Fruit fly (Drosophila melanogaster): ENCODE measurements around the gene Hsc20.

Gene Hsc20

DNA sequence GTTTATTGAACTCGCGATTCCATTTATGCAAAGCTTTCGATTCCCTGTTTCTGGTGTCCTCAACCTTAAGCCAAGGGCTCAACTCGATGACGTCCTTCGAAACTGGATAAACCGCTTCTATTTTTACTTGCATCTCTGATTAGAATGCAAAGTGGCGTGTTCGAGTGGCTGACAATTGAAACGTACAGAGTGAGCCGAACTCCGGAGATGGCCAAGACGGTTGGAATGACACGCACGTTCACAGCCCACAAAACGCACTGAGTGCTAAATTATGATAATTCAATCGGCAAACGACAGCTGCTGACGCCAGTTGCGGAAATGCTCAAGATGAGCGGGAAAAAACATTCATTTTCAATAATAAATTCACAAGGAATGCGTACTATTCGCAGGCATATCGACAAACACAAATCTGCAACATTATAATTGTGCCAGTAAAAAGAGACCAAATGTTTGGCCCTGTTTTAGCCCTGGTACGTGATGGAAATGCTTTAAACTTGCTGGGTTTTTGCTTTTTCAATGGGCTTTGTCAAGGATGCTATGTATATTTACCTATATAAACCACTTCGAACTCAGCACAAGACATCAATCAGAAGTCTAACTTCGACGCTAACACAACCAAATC lies 39.5 kb downstream of the Hsc20 start, which contains the start of gene CG13066:
TSS of gene CG13066 (plus strand) at position 572 of the 622 bp plus-strand sequence.
- TF ChIP-seq CTCF (optimal IDR thresholded peaks at IDR 0.05) (no peak), CG8478 (optimal IDR thresholded peaks at IDR 0.05) (no peak)

DNA sequence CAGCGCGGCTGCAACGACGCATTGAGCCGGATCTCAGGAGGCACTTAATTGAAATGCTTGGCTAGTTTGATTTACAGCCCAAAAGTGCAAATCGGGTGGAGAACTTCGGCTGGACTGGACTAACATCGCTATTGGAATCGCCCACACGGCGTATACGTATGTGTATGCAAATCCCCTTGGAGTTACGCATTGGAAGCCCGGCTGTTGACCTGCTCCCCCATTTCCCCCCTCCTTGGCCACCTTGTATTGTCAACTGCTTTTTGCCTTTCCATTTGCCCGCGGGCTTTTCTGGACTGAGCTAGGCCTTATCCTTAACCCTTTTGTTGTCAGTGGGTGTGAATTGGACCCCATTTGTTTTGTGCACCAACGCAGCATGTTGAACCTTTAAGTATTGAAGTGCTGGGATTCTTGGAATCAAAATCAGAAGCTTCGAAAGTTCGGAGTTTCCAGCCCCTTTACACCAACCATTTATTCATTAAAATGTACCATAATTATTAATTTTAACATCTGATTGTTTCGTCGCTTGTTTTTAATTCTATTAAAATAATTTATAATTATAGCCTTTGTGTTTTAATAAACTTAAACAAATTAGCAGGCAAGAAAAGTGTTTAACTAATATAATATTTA lies 42.6 kb downstream of the Hsc20 start:
- TF ChIP-seq CTCF (optimal IDR thresholded peaks at IDR 0.05) (no peak), CG8478 (optimal IDR thresholded peaks at IDR 0.05) (no peak)

DNA sequence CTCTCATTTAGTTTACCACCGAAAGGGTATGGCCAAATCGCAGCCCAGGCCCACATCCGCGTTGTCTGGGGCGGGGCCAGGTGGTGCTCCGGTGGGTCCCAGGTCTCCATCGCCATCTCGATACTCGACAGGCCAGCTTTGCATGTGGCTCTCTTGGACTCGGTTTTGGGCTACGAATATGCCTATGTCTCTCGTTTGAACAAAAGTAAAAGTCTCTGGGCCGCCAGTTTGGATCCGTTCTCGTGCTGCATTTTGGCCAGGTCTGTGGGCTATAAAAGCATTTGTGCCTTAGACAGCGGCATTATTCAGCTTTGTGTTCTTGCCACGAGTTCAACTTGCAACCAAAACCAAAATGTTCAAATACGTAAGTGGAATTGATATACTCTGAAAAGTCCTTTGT lies 44.2 kb downstream of the Hsc20 start, which contains the start of gene CG13065:
TSS of gene CG13065 (plus strand) at position 301 of the 400 bp plus-strand sequence.
- TF ChIP-seq CTCF (optimal IDR thresholded peaks at IDR 0.05) (no peak), CG8478 (optimal IDR thresholded peaks at IDR 0.05) (no peak)

DNA sequence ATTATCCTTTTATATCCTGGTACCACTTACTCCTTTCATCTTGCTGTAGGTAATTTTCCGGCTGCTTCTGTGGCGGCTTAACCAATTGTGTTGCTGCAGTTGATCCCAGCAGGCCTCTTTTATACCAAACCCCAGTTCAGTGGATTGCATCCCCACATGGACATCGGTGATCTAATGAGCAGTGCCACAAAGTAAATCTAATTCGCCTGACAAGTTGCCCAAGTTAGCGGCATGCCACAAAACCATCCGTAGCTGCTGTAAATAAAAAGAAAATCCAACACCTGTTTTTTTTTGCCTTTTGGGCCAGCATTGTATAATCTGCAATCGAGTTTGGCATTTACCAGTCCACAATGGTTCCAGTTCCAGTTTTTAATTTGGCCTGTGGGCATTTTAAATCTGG lies 46.2 kb downstream of the Hsc20 start, which contains the start of gene CG13050:
TSS of gene CG13050 (minus strand) at position 101 of the 400 bp plus-strand sequence.
- TF ChIP-seq CTCF (optimal IDR thresholded peaks at IDR 0.05) (no peak), CG8478 (optimal IDR thresholded peaks at IDR 0.05) (no peak)

DNA sequence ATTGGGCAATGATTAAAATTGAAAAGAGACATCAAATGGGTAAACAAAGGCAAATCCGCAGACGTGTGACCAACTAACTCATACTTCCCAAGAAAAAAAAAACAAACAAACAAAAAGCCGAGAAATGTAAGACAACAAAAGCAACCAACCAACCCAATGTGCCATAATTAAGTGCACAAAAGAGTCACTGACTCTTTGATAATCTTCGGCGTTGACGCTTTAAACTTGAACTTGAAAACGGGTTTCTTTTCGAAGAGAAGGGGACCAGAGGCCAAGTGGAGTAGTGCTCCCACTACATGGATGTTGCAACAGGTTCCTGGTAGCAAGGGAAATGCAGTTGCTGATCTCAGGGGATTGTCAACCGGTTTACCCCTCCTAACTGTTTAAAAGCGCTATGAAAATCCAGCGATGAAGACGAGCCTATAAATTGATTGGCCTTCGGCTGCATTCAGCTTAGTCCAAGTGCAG lies 47.1 kb downstream of the Hsc20 start, which contains the start of gene CG13064:
TSS of gene CG13064 (plus strand) at position 418 of the 468 bp plus-strand sequence.
- no peak for TF ChIP-seq CG8478 (optimal IDR thresholded peaks at IDR 0.05)
- no peak for TF ChIP-seq CTCF (optimal IDR thresholded peaks at IDR 0.05)

DNA sequence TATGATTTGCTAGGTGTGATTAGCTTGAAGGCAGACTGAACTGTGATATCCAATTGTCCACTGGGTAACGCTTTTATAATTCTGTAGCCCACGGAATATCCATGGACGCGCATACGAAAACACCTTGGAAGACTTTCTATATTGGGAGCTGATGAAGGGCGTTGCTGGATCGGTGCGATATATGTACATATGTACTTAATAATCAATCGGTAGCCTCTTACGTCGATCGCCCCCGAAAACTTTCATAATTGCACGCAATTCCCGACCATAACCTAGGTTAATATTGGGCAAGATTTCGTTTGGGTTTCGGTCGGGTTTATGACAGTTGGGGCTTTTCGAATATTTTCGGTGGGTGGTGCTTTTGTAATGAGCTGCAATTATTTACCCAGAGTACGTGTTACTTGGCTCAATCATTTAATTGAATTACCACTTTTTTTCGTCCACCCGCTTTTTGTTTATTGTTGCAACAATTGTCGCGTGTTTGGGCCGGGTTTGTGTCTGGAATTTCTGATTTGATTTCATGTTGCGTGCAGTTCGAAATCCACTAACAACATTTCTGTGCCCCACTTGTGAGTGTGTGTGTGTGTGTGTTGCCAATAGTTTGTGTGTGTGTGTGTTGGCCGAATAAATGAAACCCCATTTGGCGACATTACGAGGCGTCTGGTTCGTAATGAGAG lies 49.1 kb downstream of the Hsc20 start, which contains the start of gene CG13049:
TSS of gene CG13049 (minus strand) at position 51 of the 677 bp plus-strand sequence.
- TF ChIP-seq CTCF (optimal IDR thresholded peaks at IDR 0.05) (no peak), CG8478 (optimal IDR thresholded peaks at IDR 0.05) (no peak)

Measured in S2 (cell line).